Worm (Caenorhabditis elegans) whole organism, L1 larva: Measurements from ENCODE around the gene spch-1.

Source experiments
- F16B12.6 ChIP-seq: fragments of 150-350 bp; optimal IDR thresholded peaks from 2 replicates; lab custom pipeline; 2014; ENCODE audit warnings: missing biosample characterization, missing genetic modification characterization
- blmp-1 ChIP-seq: fragments of 150-350 bp; optimal IDR thresholded peaks from 2 replicates; lab custom pipeline; 2014; ENCODE audit warnings: missing biosample characterization, missing genetic modification characterization
- ceh-82 ChIP-seq, 3 experiments: fragments of 150-350 bp in 1 of 3; sonication (generic microtip) in 2 of 3; optimal IDR thresholded peaks; 2 replicates each; lab custom pipeline; 2014 to 2017; ENCODE audit warnings: missing biosample characterization in 3 of 3, missing genetic modification characterization in 3 of 3
- hpl-2 ChIP-seq: fragments of 150-350 bp; optimal IDR thresholded peaks from 2 replicates; lab custom pipeline; 2014; ENCODE audit warnings: missing biosample characterization, missing genetic modification reagents, missing genetic modification characterization
- irx-1 ChIP-seq: sonication (generic microtip); optimal IDR thresholded peaks from 2 replicates; lab custom pipeline; 2016; ENCODE audit warnings: missing genetic modification characterization, missing compliant biosample characterization
- jun-1 ChIP-seq: fragments of 150-350 bp; optimal IDR thresholded peaks from 2 replicates; lab custom pipeline; 2014; ENCODE audit warnings: missing biosample characterization, missing genetic modification reagents, missing genetic modification characterization
- lir-3 ChIP-seq: sonication (generic microtip); optimal IDR thresholded peaks from 2 replicates; lab custom pipeline; 2016; ENCODE audit warnings: mild to moderate bottlenecking, missing genetic modification characterization, moderate library complexity, missing compliant biosample characterization; ENCODE audit not compliant: poor library complexity
- mdl-1 ChIP-seq, 2 experiments: fragments of 150-350 bp; optimal IDR thresholded peaks; 2 replicates each; lab custom pipeline; 2014 to 2017; ENCODE audit warnings: missing biosample characterization in 2 of 2, missing genetic modification characterization in 2 of 2, inconsistent platforms in 1 of 2
- nhr-12 ChIP-seq: sonication (generic microtip); optimal IDR thresholded peaks from 2 replicates; lab custom pipeline; 2017; ENCODE audit warnings: missing biosample characterization, missing genetic modification characterization
- nhr-28 ChIP-seq: fragments of 150-350 bp; optimal IDR thresholded peaks from 2 replicates; lab custom pipeline; 2014; ENCODE audit warnings: missing biosample characterization, missing genetic modification characterization
- vab-15 ChIP-seq: sonication (generic microtip); optimal IDR thresholded peaks from 2 replicates; lab custom pipeline; 2017; ENCODE audit warnings: missing genotype, mild to moderate bottlenecking, missing genetic modification characterization, missing compliant biosample characterization

DNA sequence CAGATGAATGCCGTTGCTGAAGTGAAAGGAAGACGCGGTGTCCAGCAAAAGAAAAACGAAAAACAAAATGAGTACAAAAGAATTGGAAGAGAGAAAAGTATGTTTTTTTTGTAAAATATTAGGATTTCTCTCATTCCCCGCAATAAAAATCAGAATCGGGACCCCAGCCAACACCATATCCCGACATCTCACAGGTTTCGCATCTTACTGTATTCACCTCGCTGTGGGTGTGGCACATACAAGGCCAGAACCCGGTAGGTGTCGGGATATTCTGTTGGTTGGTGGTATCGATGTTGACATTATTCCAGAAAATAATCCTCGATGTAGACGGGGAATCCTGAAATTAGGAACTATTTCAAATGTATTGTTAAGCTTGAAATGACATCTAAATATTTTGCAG lies 5.4 kb upstream of the spch-1 start:
- TF ChIP-seq blmp-1 (tag; lab: Kevin White, UChicago): no peak
- no peak for TF ChIP-seq ceh-82 (tag; optimal IDR thresholded peaks at IDR 0.05; lab: Kevin White, UChicago)
- no peak for TF ChIP-seq vab-15 (tag; lab: Kevin White, UChicago)
- TF ChIP-seq lir-3 (tag; lab: Kevin White, UChicago): no peak
- TF ChIP-seq mdl-1 (tag; optimal IDR thresholded peaks at IDR 0.05; lab: Kevin White, UChicago): no peak
- no peak for TF ChIP-seq nhr-28
- TF ChIP-seq nhr-12 (tag; lab: Kevin White, UChicago): no peak
- TF ChIP-seq F16B12.6 (tag; lab: Kevin White, UChicago): no peak
- TF ChIP-seq irx-1 (tag; lab: Kevin White, UChicago): no peak
- no peak for TF ChIP-seq jun-1 (tag; lab: Kevin White, UChicago)
- TF ChIP-seq hpl-2 (GFP tag; lab: Kevin White, UChicago): no peak
